Fruit fly (Drosophila melanogaster) whole organism, embryonic: ENCODE data around the gene att-ORFB.
A peak's percentile ranks its signal among the peaks of the same experiment; 100 is the strongest.

Experiments used
- Adf1 ChIP-seq: fragments of 200-800 bp; sonication (Bioruptor generic); IDR thresholded peaks from 2 replicates; pipeline ENCODE4 v1.3.6; 2022; ENCODE audit warnings: missing biosample characterization, missing genetic modification characterization
- Aef1 ChIP-seq: fragments of 200-800 bp; sonication (Bioruptor generic); IDR thresholded peaks from 3 replicates; pipeline ENCODE4 v1.3.6; 2022; ENCODE audit warnings: missing biosample characterization, missing genetic modification characterization
- Bdp1 ChIP-seq: fragments of 200-800 bp; sonication (Bioruptor generic); optimal IDR thresholded peaks from 3 replicates; lab custom pipeline; 2016; ENCODE audit warnings: missing biosample characterization, missing genetic modification characterization
- C15 ChIP-seq: fragments of 200-800 bp; sonication (Bioruptor generic); IDR thresholded peaks from 3 replicates; pipeline ENCODE4 v1.3.6; 2022; ENCODE audit warnings: missing biosample characterization, missing genetic modification characterization
- CG10979 ChIP-seq: fragments of 200-800 bp; sonication (Bioruptor generic); optimal IDR thresholded peaks from 2 replicates; lab custom pipeline; 2018; ENCODE audit warnings: missing biosample characterization, mild to moderate bottlenecking, missing genetic modification characterization, moderate library complexity
- CG12219 ChIP-seq: fragments of 200-800 bp; sonication (Bioruptor generic); optimal IDR thresholded peaks from 3 replicates; lab custom pipeline; 2018; ENCODE audit warnings: missing biosample characterization, mild to moderate bottlenecking, missing genetic modification characterization
- CG12236 ChIP-seq: fragments of 200-800 bp; sonication (Bioruptor generic); optimal IDR thresholded peaks from 2 replicates; lab custom pipeline; 2016; ENCODE audit warnings: missing biosample characterization, missing genetic modification characterization
- CG13894 ChIP-seq: fragments of 200-800 bp; sonication (Bioruptor generic); optimal IDR thresholded peaks from 3 replicates; lab custom pipeline; 2018; ENCODE audit warnings: missing biosample characterization, mild to moderate bottlenecking, missing genetic modification characterization, moderate library complexity
- CG17186 ChIP-seq: fragments of 200-800 bp; sonication (Bioruptor generic); optimal IDR thresholded peaks from 3 replicates; lab custom pipeline; 2017; ENCODE audit warnings: missing biosample characterization, missing genetic modification reagents, missing genetic modification characterization
- CG17361 ChIP-seq: fragments of 200-800 bp; sonication (Bioruptor generic); IDR thresholded peaks from 3 replicates; pipeline ENCODE4 v1.3.6; 2022; ENCODE audit warnings: missing biosample characterization, missing genetic modification characterization
- CG1792 ChIP-seq: fragments of 200-800 bp; sonication (Bioruptor generic); optimal IDR thresholded peaks from 2 replicates; lab custom pipeline; 2016; ENCODE audit warnings: missing biosample characterization, missing genetic modification characterization
- CG2120 ChIP-seq: fragments of 200-800 bp; sonication (Bioruptor generic); optimal IDR thresholded peaks from 3 replicates; lab custom pipeline; 2016; ENCODE audit warnings: missing biosample characterization, missing genetic modification characterization
- CG31224 ChIP-seq: fragments of 200-800 bp; sonication (Bioruptor generic); IDR thresholded peaks from 2 replicates; pipeline ENCODE4 v1.3.6; 2022; ENCODE audit warnings: missing biosample characterization, missing genetic modification characterization
- CG31365 ChIP-seq: fragments of 200-800 bp; sonication (Bioruptor generic); optimal IDR thresholded peaks from 2 replicates; lab custom pipeline; 2018; ENCODE audit warnings: missing biosample characterization, mild to moderate bottlenecking, missing genetic modification characterization
- CG32772 ChIP-seq: fragments of 200-800 bp; sonication (Bioruptor generic); IDR thresholded peaks from 2 replicates; pipeline ENCODE4 v1.3.6; 2022; ENCODE audit warnings: missing biosample characterization, missing genetic modification characterization
- CG34422 ChIP-seq: fragments of 200-800 bp; sonication (Bioruptor generic); IDR thresholded peaks from 3 replicates; pipeline ENCODE4 v1.3.6; 2022; ENCODE audit warnings: missing biosample characterization, missing genetic modification characterization
- CG4360 ChIP-seq: fragments of 200-800 bp; sonication (Bioruptor generic); IDR thresholded peaks from 2 replicates; pipeline ENCODE4 v1.3.6; 2022; ENCODE audit warnings: missing biosample characterization, missing genetic modification characterization
- CG6272 ChIP-seq: fragments of 200-800 bp; sonication (Bioruptor generic); IDR thresholded peaks from 2 replicates; pipeline ENCODE4 v1.3.6; 2022; ENCODE audit warnings: missing biosample characterization, missing genetic modification characterization
- CG7839 ChIP-seq: fragments of 200-800 bp; sonication (Bioruptor generic); optimal IDR thresholded peaks from 3 replicates; lab custom pipeline; 2018; ENCODE audit warnings: missing biosample characterization, mild to moderate bottlenecking, missing genetic modification characterization, moderate library complexity
- CG7928 ChIP-seq: fragments of 200-800 bp; sonication (Bioruptor generic); optimal IDR thresholded peaks from 2 replicates; lab custom pipeline; 2017; ENCODE audit warnings: missing biosample characterization, mild to moderate bottlenecking, missing genetic modification characterization
- CG7963 ChIP-seq: fragments of 200-800 bp; sonication (Bioruptor generic); IDR thresholded peaks from 3 replicates; pipeline ENCODE4 v1.3.6; 2022; ENCODE audit warnings: missing biosample characterization, missing genetic modification characterization; ENCODE audit not compliant: partially characterized antibody
- CG8290 ChIP-seq, 3 experiments: fragments of 200-800 bp; sonication (Bioruptor generic); optimal IDR thresholded peaks; 2 replicates each; lab custom pipeline; 2016 to 2019; ENCODE audit warnings: missing biosample characterization in 3 of 3, missing genetic modification characterization in 3 of 3, mild to moderate bottlenecking in 2 of 3, moderate library complexity in 1 of 3
- CrebB ChIP-seq: fragments of 200-800 bp; sonication (Bioruptor generic); optimal IDR thresholded peaks from 3 replicates; lab custom pipeline; 2018; ENCODE audit warnings: missing biosample characterization, mild to moderate bottlenecking, missing genetic modification characterization
- Doc2 ChIP-seq: fragments of 200-800 bp; sonication (Bioruptor generic); IDR thresholded peaks from 2 replicates; pipeline ENCODE4 v1.3.6; 2022; ENCODE audit warnings: missing biosample characterization, missing genetic modification characterization
- Fer3 ChIP-seq: fragments of 200-800 bp; sonication (Bioruptor generic); optimal IDR thresholded peaks from 2 replicates; lab custom pipeline; 2018; ENCODE audit warnings: missing biosample characterization, mild to moderate bottlenecking, missing genetic modification characterization, moderate library complexity
- HLH3B ChIP-seq: fragments of 200-800 bp; sonication (Bioruptor generic); IDR thresholded peaks from 2 replicates; pipeline ENCODE4 v1.3.6; 2022; ENCODE audit warnings: missing biosample characterization, missing genetic modification characterization
- Hr39 ChIP-seq: fragments of >200 bp; optimal IDR thresholded peaks from 2 replicates; lab custom pipeline; 2017
- Lpt ChIP-seq: fragments of >200 bp; optimal IDR thresholded peaks from 2 replicates; lab custom pipeline; 2018; ENCODE audit warnings: missing biosample characterization, missing genetic modification characterization
- MESR4 ChIP-seq: fragments of 200-800 bp; sonication (Bioruptor generic); optimal IDR thresholded peaks from 2 replicates; lab custom pipeline; 2018; ENCODE audit warnings: missing biosample characterization, mild to moderate bottlenecking, missing genetic modification characterization, moderate library complexity
- Oli ChIP-seq: fragments of 200-800 bp; sonication (Bioruptor generic); optimal IDR thresholded peaks from 2 replicates; lab custom pipeline; 2018; ENCODE audit warnings: missing biosample characterization, mild to moderate bottlenecking, missing genetic modification characterization, moderate library complexity
- Opbp ChIP-seq: fragments of 200-800 bp; sonication (Bioruptor generic); IDR thresholded peaks from 3 replicates; pipeline ENCODE4 v1.3.6; 2022; ENCODE audit warnings: missing biosample characterization, missing genetic modification characterization; ENCODE audit not compliant: partially characterized antibody
- Optix ChIP-seq: fragments of 200-800 bp; sonication (Bioruptor generic); IDR thresholded peaks from 3 replicates; pipeline ENCODE4 v1.3.6; 2022; ENCODE audit warnings: missing biosample characterization, missing genetic modification characterization
- Ptx1 ChIP-seq: fragments of 200-800 bp; sonication (Bioruptor generic); IDR thresholded peaks from 2 replicates; pipeline ENCODE4 v1.3.6; 2022; ENCODE audit warnings: missing biosample characterization, missing genetic modification characterization
- Rfx ChIP-seq: fragments of 200-800 bp; sonication (Bioruptor generic); IDR thresholded peaks from 2 replicates; pipeline ENCODE4 v1.3.6; 2022; ENCODE audit warnings: missing biosample characterization, missing genetic modification characterization
- Six4 ChIP-seq: fragments of 200-800 bp; sonication (Bioruptor generic); optimal IDR thresholded peaks from 2 replicates; lab custom pipeline; 2016; ENCODE audit warnings: missing biosample characterization, missing genetic modification characterization
- Stat92E ChIP-seq, 3 experiments: fragments of >200 bp in 2 of 3; fragments of 200-800 bp in 1 of 3; sonication (Bioruptor generic) in 1 of 3; optimal IDR thresholded peaks; 2 replicates each; lab custom pipeline; 2017 to 2019; ENCODE audit warnings: missing biosample characterization in 3 of 3, missing genetic modification characterization in 3 of 3, mild to moderate bottlenecking in 1 of 3, moderate library complexity in 1 of 3
- Usf ChIP-seq: fragments of 200-800 bp; sonication (Bioruptor generic); optimal IDR thresholded peaks from 2 replicates; lab custom pipeline; 2017; ENCODE audit warnings: missing genotype, missing biosample characterization, missing genetic modification characterization
- chm ChIP-seq: fragments of 200-800 bp; sonication (Bioruptor generic); IDR thresholded peaks from 2 replicates; pipeline ENCODE4 v1.3.6; 2022; ENCODE audit warnings: missing biosample characterization, missing genetic modification characterization
- dmrt11E ChIP-seq: fragments of 200-800 bp; sonication (Bioruptor generic); optimal IDR thresholded peaks from 3 replicates; lab custom pipeline; 2018; ENCODE audit warnings: missing biosample characterization, mild to moderate bottlenecking, missing genetic modification characterization, moderate library complexity
- grau ChIP-seq: fragments of 200-800 bp; optimal IDR thresholded peaks from 3 replicates; lab custom pipeline; 2019; ENCODE audit warnings: missing biosample characterization, mild to moderate bottlenecking, missing genetic modification characterization, moderate library complexity
- otp ChIP-seq: fragments of 200-800 bp; sonication (Bioruptor generic); IDR thresholded peaks from 3 replicates; pipeline ENCODE4, ENCODE4 v1.3.6; 2022; ENCODE audit warnings: missing biosample characterization, missing genetic modification characterization
- phol ChIP-seq: fragments of 200-800 bp; sonication (Bioruptor generic); optimal IDR thresholded peaks from 3 replicates; lab custom pipeline; 2018; ENCODE audit warnings: missing biosample characterization, mild to moderate bottlenecking, missing genetic modification characterization, moderate library complexity
- salm ChIP-seq: fragments of 200-800 bp; sonication (Bioruptor generic); optimal IDR thresholded peaks from 2 replicates; lab custom pipeline; 2018; ENCODE audit warnings: missing biosample characterization, mild to moderate bottlenecking, missing genetic modification characterization
- sens-2 ChIP-seq: fragments of 200-800 bp; sonication (Bioruptor generic); IDR thresholded peaks from 2 replicates; pipeline ENCODE4 v1.3.6; 2022; ENCODE audit warnings: missing biosample characterization, missing genetic modification characterization
- sim ChIP-seq: fragments of 200-800 bp; sonication (Bioruptor generic); IDR thresholded peaks from 2 replicates; pipeline ENCODE4 v1.3.6; 2022; ENCODE audit warnings: missing biosample characterization, missing genetic modification characterization
- slp2 ChIP-seq: fragments of 200-800 bp; sonication (Bioruptor generic); optimal IDR thresholded peaks from 2 replicates; lab custom pipeline; 2016; ENCODE audit warnings: missing biosample characterization, missing genetic modification characterization
- ssp ChIP-seq: fragments of 200-800 bp; sonication (Bioruptor generic); IDR thresholded peaks from 2 replicates; pipeline ENCODE4 v1.3.6; 2022; ENCODE audit warnings: missing biosample characterization, missing genetic modification characterization
- tgo ChIP-seq: fragments of 200-800 bp; sonication (Bioruptor generic); IDR thresholded peaks from 3 replicates; pipeline ENCODE4 v1.3.6; 2022; ENCODE audit warnings: missing biosample characterization, missing genetic modification characterization
- ttk ChIP-seq: fragments of 200-800 bp; sonication (Bioruptor generic); IDR thresholded peaks from 2 replicates; pipeline ENCODE4 v2.1.2; 2022; ENCODE audit warnings: missing biosample characterization, missing genetic modification characterization
- unc-4 ChIP-seq: fragments of 200-800 bp; sonication (Bioruptor generic); IDR thresholded peaks from 2 replicates; pipeline ENCODE4 v1.3.6; 2022; ENCODE audit warnings: missing biosample characterization, missing genetic modification characterization; ENCODE audit not compliant: partially characterized antibody
- zf30C ChIP-seq: fragments of 200-800 bp; sonication (Bioruptor generic); optimal IDR thresholded peaks from 3 replicates; lab custom pipeline; 2018; ENCODE audit warnings: missing biosample characterization, mild to moderate bottlenecking, missing genetic modification characterization

att-ORFB gene

DNA sequence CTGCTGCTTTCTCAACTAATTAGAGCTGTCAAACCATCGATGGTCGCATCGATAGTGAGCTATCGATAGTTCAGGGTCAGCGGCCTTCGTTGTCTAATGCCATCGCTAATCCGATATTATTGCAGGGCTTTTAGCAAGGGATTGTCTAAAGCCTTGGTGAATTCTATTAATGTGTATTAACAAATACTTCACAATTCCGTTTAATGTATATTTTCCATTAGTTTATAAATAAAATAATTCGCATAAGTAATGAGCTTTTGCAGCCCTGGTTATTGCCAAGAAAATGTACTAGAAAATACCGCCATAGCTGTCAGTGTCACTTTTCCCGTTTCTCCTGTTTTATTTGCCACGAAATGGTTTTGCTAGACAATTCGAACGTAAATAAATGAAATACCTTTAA is 25.6 kb upstream of the att-ORFB start, which contains the start of the genes EloB and Srp14 (continued):
- peak; percentile 42 for TF ChIP-seq CG31365 (tag; lab: Kevin White, UChicago)
- no peak for TF ChIP-seq CG13894 (tag; lab: Kevin White, UChicago)
- peak; percentile 88 for TF ChIP-seq phol (tag; lab: Kevin White, UChicago)
- TF ChIP-seq Bdp1 (GFP tag; lab: Kevin White, UChicago): peak; percentile 74
- peak; percentile 90 for TF ChIP-seq MESR4
- TF ChIP-seq Six4: peak; percentile 61
- peak; percentile 77 for TF ChIP-seq CG7839 (tag; lab: Kevin White, UChicago)
- TF ChIP-seq dmrt11E (tag; lab: Kevin White, UChicago): peak; percentile 78
- peak; percentile 70 for TF ChIP-seq slp2 (GFP tag; lab: Kevin White, UChicago)
- TF ChIP-seq ssp (GFP tag; lab: Robert Waterston, UW): peak; percentile 54
- peak; percentile 55; the same call in 1 of the 2 replicates for TF ChIP-seq ttk (GFP tag; lab: Robert Waterston, UW)
- TF ChIP-seq CG31224 (GFP tag; lab: Robert Waterston, UW): peak; percentile 20; the same call in 1 of the 2 replicates
- TF ChIP-seq CG12236: peak; percentile 52
- TF ChIP-seq unc-4 (GFP tag; lab: Robert Waterston, UW): peak; percentile 98
- peak; percentile 66 for TF ChIP-seq tgo
- TF ChIP-seq CG32772: peak; percentile 53
- TF ChIP-seq CG17361 (GFP tag; lab: Robert Waterston, UW): peak; percentile 83
- peak; percentile 61 for TF ChIP-seq CG8290 (GFP tag; optimal IDR thresholded peaks at IDR 0.05; lab: Kevin White, UChicago)
- peak; percentile 8 to 73 for TF ChIP-seq CG8290 (tag; optimal IDR thresholded peaks at IDR 0.05; lab: Kevin White, UChicago)
- TF ChIP-seq zf30C (GFP tag; lab: Kevin White, UChicago): no peak
- peak; percentile 65 for TF ChIP-seq CG1792 (GFP tag; lab: Kevin White, UChicago)
- peak in 1 of 3 experiments; percentile 92 for TF ChIP-seq Stat92E (GFP tag; optimal IDR thresholded peaks at IDR 0.05; lab: Kevin White, UChicago)
- TF ChIP-seq Fer3 (tag; lab: Kevin White, UChicago): peak; percentile 84
- TF ChIP-seq Ptx1 (GFP tag; lab: Robert Waterston, UW): peak; percentile 80
- TF ChIP-seq Optix (GFP tag; lab: Robert Waterston, UW): no peak
- peak; percentile 92 for TF ChIP-seq Rfx (GFP tag; lab: Robert Waterston, UW)
- TF ChIP-seq Aef1 (GFP tag; lab: Robert Waterston, UW): peak; percentile 66
- TF ChIP-seq CG34422 (GFP tag; lab: Robert Waterston, UW): peak; percentile 86
- peak; percentile 61; the same call in 1 of the 3 replicates for TF ChIP-seq C15 (GFP tag; lab: Robert Waterston, UW)
- peak; percentile 59 for TF ChIP-seq CrebB (tag; lab: Kevin White, UChicago)
- no peak for TF ChIP-seq sim (GFP tag; lab: Robert Waterston, UW)
- peak; percentile 95 for TF ChIP-seq CG7963 (GFP tag; lab: Robert Waterston, UW)
- TF ChIP-seq CG12219 (GFP tag; lab: Kevin White, UChicago): peak; percentile 61
- peak; percentile 82 for TF ChIP-seq CG6272
- peak; percentile 76 for TF ChIP-seq salm (tag; lab: Kevin White, UChicago)
- peak; percentile 67 for TF ChIP-seq CG10979 (tag; lab: Kevin White, UChicago)
- TF ChIP-seq Doc2 (GFP tag; lab: Robert Waterston, UW): no peak
- TF ChIP-seq Oli (tag; lab: Kevin White, UChicago): peak; percentile 64
- TF ChIP-seq Usf: peak; percentile 19
- peak; percentile 50 for TF ChIP-seq CG17186 (GFP tag; lab: Kevin White, UChicago)
- TF ChIP-seq Adf1 (GFP tag; lab: Robert Waterston, UW): peak; percentile 57
- TF ChIP-seq Opbp (GFP tag; lab: Robert Waterston, UW): peak; percentile 97
- TF ChIP-seq CG4360 (GFP tag; lab: Robert Waterston, UW): no peak
- no peak for TF ChIP-seq Hr39 (lab: Kevin White, UChicago)
- no peak for TF ChIP-seq Lpt (GFP tag; lab: Kevin White, UChicago)
- TF ChIP-seq grau: peak; percentile 84
- peak; percentile 66; the same call in 2 of the 3 replicates for TF ChIP-seq otp (GFP tag; lab: Robert Waterston, UW)
- TF ChIP-seq sens-2 (GFP tag; lab: Robert Waterston, UW): no peak
- peak; percentile 92 for TF ChIP-seq CG2120 (GFP tag; lab: Kevin White, UChicago)
- peak; percentile 63 for TF ChIP-seq HLH3B
- TF ChIP-seq CG7928 (GFP tag; lab: Kevin White, UChicago): peak; percentile 96
- TF ChIP-seq chm (GFP tag; lab: Robert Waterston, UW): peak; percentile 82
